Fruit fly (Drosophila melanogaster) Kc167 (cell line): Measurements from ENCODE around the gene CG42759.

Source experiments
- Myc ChIP-seq: fragments of >200 bp; optimal IDR thresholded peaks from 2 replicates; lab custom pipeline; 2017; ENCODE audit warnings: missing external identifiers
- Sin3A ChIP-seq: fragments of >200 bp; optimal IDR thresholded peaks from 2 replicates; lab custom pipeline; 2018; ENCODE audit warnings: missing external identifiers
- h ChIP-seq: fragments of >200 bp; optimal IDR thresholded peaks from 3 replicates; lab custom pipeline; 2018; ENCODE audit warnings: missing external identifiers
- insv ChIP-seq: fragments of >200 bp; optimal IDR thresholded peaks from 3 replicates; lab custom pipeline; 2018; ENCODE audit warnings: missing external identifiers
- psq ChIP-seq: fragments of >200 bp; optimal IDR thresholded peaks from 2 replicates; lab custom pipeline; 2017; ENCODE audit warnings: missing external identifiers
- ttk ChIP-seq: sonication (Bioruptor generic); optimal IDR thresholded peaks from 2 replicates; lab custom pipeline; 2017; ENCODE audit warnings: missing external identifiers

Gene CG42759

DNA sequence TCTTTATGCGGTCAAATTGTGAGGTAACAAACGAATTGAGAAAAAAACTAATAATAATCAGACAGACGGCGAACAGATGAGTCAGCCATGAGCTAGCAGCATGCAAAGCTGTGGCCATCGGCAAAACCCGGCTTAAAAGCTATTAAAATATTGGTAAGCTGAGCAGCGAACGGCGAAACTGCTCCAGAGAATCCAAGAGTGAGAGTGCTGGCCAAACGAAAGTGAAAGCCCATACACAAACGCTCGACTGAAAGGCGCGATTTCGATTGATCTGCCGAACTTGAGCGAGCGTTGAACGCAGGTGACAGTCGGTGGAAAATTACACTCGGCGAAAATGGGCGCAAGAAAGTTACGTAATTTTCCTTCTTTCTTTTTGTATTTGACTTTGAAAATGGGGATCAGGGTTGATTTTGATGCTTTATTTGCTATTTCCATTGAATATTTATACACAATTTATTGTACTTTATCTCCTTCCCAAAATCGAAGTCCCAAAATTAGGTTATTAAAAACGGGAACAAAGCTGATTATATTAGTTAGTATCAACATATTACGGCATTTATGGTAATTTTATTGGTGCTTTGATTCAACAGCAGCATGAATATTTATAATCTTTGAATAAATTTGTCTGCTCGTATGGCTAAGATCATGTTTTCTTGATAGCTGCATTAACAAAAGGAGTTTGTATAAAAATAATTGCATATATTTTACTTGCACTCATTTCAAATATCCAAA is 7.0 kb downstream of the CG42759 start:
- TF ChIP-seq Sin3A (lab: Kevin White, UChicago) = no peak

DNA sequence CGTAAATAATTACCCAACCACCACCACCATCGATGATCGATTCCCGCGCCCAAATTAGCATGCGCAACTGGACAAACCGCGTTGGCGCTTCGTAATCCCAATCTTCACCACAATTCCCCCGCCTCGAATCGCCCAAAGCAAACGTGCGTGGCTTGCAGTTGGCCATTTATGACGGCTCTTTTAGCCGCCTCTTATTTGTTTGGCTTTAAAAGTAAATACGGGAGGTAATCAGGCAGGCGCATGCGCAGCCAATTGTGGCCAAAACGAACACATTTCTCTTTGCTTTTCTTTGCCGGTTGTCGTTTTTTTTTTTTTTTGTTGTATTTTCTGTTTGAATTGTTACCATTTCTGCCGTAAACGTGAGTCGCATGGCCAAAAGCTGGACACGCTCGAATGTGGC is 7.7 kb downstream of the CG42759 start:
- TF ChIP-seq Myc (lab: Kevin White, UChicago) = no peak
- no peak for TF ChIP-seq insv
- no peak for TF ChIP-seq h (lab: Kevin White, UChicago)
- no peak for TF ChIP-seq Sin3A (lab: Kevin White, UChicago)
- no peak for TF ChIP-seq ttk (lab: Kevin White, UChicago)
- no peak for TF ChIP-seq psq (lab: Kevin White, UChicago)

DNA sequence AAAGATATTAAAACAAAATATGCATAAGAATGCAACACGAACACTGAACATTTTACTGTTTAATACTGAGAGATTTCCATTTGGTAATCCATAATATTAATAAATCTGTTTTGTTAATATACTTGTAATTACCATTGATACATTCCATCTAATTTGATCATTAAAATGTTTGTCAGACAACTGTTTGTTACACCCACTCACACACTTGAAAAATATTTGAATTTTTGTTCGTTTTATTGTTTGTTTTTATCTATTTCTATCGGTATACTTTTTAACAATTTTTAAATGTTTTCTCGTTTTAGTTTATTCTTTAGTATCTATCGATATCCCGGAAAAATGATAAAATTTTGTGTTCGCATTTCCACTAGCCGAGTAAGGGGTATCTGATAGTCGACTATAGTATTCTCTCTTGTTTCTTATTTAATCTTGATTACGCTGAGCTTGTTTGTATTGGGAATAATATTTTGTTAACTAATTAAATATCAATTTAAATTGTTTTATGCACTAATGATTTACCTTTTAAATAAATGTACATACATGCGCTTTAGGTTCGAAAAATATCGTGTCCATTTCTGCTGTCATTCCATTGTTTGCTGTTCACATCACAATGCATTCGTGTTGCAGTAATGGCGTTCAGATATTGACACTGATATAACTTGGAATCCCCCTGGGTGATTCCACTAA is 9.1 kb downstream of the CG42759 start, which contains the start of gene CG34303:
Gene CG34303, minus strand, starts transcription at position 51 of the 684 bp plus-strand sequence.
- TF ChIP-seq ttk (lab: Kevin White, UChicago) = no peak

DNA sequence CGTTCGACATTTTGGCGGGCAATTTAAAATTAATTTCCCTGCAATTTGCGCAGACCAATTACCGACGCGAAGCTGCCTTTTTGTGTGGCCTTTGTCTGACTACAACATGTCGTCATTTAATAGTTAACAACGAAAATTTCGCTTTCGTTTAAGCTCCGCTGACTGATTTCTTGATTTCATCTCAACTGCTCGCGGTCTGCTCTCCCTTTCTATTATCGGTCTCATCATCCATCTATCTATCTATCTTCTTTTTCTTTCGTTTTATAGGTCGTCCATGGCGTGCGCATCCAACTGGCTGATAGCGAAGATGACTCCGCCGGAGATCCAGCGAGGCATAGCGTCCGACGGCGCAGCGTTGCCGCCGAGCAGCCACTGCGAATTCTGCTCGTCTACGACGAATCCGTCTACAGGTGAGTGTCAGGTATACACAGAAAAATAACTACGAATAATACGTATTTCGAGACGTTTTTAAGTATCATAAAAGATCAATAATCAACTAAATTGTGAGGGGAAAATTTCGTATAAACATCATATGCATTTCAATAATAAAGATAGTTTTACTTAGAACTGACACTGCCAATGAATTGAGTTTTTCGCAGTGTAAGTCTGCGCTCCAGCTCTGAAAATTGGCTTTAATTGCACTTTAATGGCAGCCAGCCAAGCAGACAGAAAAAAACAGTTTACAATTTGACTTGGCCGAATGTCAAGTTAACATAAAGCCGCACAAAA is 11.3 kb downstream of the CG42759 start:
- TF ChIP-seq ttk (lab: Kevin White, UChicago) = no peak
- TF ChIP-seq Sin3A (lab: Kevin White, UChicago) = no peak
- no peak for TF ChIP-seq insv
- no peak for TF ChIP-seq Myc (lab: Kevin White, UChicago)
- TF ChIP-seq h (lab: Kevin White, UChicago) = no peak
- no peak for TF ChIP-seq psq (lab: Kevin White, UChicago)

DNA sequence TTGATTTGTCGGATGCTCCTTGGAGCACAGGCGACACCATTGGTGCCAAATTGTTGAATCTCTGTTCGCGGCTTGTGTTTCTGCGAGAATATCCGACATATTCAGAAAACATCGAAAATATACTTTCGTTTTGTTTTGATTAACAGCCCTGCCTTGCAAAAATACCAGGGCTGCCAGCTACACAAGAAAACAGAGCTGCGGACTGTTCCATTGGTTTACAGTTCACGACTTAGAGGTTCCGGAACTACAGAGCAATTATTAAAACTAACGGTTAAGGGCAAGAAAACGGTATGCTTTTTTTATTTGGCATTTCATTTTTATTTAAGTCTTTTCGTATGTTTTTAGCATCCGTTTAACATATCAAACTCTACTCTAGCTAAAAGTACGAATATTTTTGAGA is 18.3 kb downstream of the CG42759 start, which contains the start of gene CG6254:
Gene CG6254, minus strand, starts transcription at position 169 of the 400 bp plus-strand sequence.
- TF ChIP-seq Sin3A (lab: Kevin White, UChicago) = no peak
- no peak for TF ChIP-seq insv
- no peak for TF ChIP-seq ttk (lab: Kevin White, UChicago)
- TF ChIP-seq psq (lab: Kevin White, UChicago) = no peak
- TF ChIP-seq h (lab: Kevin White, UChicago) = no peak
- no peak for TF ChIP-seq Myc (lab: Kevin White, UChicago)

DNA sequence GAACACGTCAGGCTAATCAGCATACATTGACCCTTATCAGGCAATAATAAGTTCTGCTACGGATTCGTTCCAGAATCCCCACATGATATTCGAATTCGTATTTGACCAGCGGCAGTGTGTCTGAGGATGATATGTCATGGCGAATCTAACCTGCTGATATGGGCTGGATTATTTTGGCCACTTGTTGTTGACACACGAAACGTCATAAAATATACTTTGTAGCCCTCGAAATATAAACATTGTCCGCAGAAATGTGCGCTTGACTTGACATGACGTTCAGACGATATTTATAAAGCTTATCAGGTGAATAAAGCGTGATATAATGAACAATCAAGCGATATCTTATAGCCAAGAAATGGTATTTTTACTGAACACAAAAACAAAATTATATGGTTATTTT is 23.5 kb downstream of the CG42759 start:
- TF ChIP-seq h (lab: Kevin White, UChicago) (no peak), ttk (lab: Kevin White, UChicago) (no peak)

DNA sequence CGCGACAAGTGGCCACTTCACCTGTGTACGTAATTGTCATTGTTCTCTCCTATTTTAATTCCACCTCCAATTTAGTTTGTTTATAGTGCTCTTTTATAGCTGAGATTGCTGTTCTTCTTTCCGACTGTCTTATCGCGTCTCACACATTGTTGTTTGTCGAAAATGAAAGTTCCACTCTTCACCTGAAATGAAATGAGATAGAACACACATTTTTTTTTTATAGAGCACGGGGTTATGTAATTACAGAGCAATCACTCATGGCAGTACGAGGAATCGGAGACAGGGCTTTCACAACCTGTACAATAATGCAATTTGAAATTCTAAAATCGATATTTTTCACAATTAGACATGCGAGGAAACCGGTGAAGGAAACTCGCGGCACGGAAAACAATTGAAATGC is 24.4 kb downstream of the CG42759 start:
- TF ChIP-seq ttk (lab: Kevin White, UChicago) (no peak), h (lab: Kevin White, UChicago) (no peak)

DNA sequence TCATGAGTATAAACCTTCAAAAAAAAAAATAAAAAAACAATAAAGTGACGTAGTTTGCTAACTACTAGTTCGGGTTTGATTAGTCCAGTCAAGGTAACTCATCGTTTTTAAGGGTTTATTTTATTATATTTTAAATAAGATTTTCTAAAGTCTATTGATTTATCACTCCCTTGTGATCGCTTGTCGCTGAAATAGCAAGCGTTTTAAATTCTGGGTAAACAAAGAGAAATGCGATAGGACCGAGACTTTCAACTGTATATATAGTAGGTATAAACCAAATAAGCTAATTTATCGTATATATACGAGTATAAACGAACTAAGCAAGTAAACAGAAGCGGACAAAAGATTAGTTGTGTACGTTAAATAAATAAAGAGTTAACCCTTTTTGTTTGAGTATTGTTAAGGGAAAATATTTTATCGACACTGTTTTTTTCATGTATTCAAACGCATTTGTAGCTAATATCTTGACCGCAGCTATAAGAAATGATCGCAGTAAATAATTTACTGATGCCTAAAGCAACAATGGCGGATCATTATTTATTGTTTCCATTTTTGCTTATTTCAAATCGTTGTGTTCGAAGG is 25.7 kb downstream of the CG42759 start:
- TF ChIP-seq Myc (lab: Kevin White, UChicago) (no peak), psq (lab: Kevin White, UChicago) (no peak), ttk (lab: Kevin White, UChicago) (no peak), h (lab: Kevin White, UChicago) (no peak), Sin3A (lab: Kevin White, UChicago) (no peak), insv (no peak)

DNA sequence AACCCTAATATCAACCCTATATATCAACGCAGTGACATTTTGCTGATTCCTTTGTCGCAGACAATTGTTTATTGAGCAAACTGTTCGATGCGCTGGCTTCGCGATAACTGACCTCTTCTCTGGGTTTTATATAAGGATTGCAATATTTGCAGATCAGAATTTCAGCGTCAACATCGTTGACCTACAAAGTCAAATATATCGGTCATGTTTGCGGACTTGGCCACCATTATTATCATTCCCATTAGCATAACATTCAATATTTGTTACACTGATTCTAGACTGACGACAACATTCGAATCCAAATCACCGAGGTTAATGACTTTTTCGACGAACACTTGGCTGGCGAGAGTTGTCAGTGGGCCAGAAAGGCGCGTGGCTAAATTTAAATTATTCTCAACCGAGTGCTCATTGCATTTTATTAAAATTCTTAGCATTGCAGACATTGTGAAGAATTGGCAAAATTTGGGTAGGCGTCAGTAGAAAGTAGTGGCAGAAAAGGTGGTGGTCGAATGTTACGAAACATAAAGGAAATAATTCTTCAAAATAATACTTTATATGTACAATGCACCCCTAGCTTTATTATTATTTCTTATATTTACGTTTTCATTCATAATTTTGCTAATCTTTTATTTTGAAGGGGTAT is 26.4 kb downstream of the CG42759 start:
- TF ChIP-seq h (lab: Kevin White, UChicago) (no peak), insv (no peak), ttk (lab: Kevin White, UChicago) (no peak), psq (lab: Kevin White, UChicago) (no peak), Myc (lab: Kevin White, UChicago) (no peak)

DNA sequence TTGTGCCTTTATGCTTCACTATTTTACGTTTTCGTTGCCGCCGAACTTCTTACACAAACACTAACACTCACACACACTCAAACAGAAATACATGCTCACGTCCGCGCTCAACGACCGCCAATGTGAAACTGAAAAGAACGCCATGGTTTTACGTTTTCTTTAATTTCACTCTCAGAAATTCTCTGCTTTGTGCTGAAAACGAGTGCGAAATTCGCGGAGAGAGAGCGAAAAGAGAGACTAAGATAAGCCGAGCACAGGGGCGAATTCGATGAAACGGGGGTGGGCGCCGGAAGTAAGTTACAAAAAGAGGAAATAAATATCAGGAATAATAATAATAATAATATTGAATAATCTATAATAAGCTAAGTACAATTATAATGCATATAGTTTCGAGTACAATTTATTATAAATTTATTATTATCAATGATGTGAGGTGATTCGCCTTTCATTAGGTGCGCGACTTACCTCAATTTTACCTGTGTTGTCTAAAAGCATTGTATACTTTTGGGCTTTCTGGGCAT is 27.5 kb downstream of the CG42759 start, which contains the start of gene Best1:
Gene Best1, minus strand, starts transcription at position 132 of the 521 bp plus-strand sequence.
- no peak for TF ChIP-seq psq (lab: Kevin White, UChicago)
- no peak for TF ChIP-seq ttk (lab: Kevin White, UChicago)
- no peak for TF ChIP-seq h (lab: Kevin White, UChicago)
- TF ChIP-seq Sin3A (lab: Kevin White, UChicago) = no peak
- no peak for TF ChIP-seq Myc (lab: Kevin White, UChicago)
- TF ChIP-seq insv = no peak

DNA sequence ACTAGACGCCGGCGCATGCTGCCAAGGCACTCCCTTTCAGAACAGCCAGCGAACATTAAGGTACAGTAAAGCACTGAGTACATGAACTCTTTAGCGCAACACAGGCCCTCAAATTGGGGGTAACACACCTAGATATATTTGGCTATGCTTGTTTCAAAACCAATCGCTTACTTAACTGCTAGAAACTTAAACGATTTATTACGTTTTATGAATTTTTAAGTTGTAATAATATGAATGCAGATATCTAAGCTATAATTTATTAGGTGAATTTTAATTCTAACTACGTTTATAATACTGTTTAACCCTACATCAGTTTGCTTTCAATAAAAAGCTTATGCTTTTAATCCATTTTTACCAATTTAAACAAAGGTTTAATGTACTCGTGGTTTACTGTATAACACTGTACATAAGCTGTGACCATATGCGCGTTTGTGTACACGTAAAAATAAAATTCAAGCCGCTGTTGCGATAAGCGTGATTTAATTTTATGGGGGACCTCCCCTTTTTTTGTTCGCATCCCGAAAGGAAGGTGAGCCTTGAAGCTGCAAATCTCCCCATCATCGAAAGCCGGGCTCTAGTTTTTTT is 34.1 kb downstream of the CG42759 start:
- TF ChIP-seq ttk (lab: Kevin White, UChicago) = no peak
- no peak for TF ChIP-seq Sin3A (lab: Kevin White, UChicago)
- TF ChIP-seq h (lab: Kevin White, UChicago) = no peak
- TF ChIP-seq psq (lab: Kevin White, UChicago) = no peak
- TF ChIP-seq insv = no peak
- TF ChIP-seq Myc (lab: Kevin White, UChicago) = no peak
